Fruit fly (Drosophila melanogaster) whole organism, embryonic: ENCODE results near the gene InR.
A peak's percentile ranks its signal among the peaks of the same experiment; 100 is the strongest.

ENCODE experiments used
- ATbp ChIP-seq: fragments of 200-800 bp; sonication (Bioruptor generic); optimal IDR thresholded peaks from 2 replicates; lab custom pipeline; 2017; ENCODE audit warnings: missing biosample characterization, mild to moderate bottlenecking, missing genetic modification characterization, missing genetic modification reagents
- Adf1 ChIP-seq: fragments of 200-800 bp; sonication (Bioruptor generic); IDR thresholded peaks from 2 replicates; pipeline ENCODE4 v1.3.6; 2022; ENCODE audit warnings: missing biosample characterization, missing genetic modification characterization
- Asciz ChIP-seq: fragments of 200-800 bp; sonication (Bioruptor generic); optimal IDR thresholded peaks from 2 replicates; lab custom pipeline; 2017; ENCODE audit warnings: missing biosample characterization, mild to moderate bottlenecking, missing genetic modification characterization, missing genetic modification reagents
- C15 ChIP-seq: fragments of 200-800 bp; sonication (Bioruptor generic); IDR thresholded peaks from 3 replicates; pipeline ENCODE4 v1.3.6; 2022; ENCODE audit warnings: missing biosample characterization, missing genetic modification characterization
- CG10267 ChIP-seq: fragments of 200-800 bp; sonication (Bioruptor generic); optimal IDR thresholded peaks from 2 replicates; lab custom pipeline; 2018; ENCODE audit warnings: missing biosample characterization, mild to moderate bottlenecking, missing genetic modification characterization, moderate library complexity
- CG10431 ChIP-seq: fragments of 200-800 bp; sonication (Bioruptor generic); optimal IDR thresholded peaks from 3 replicates; lab custom pipeline; 2018; ENCODE audit warnings: missing biosample characterization, mild to moderate bottlenecking, missing genetic modification characterization
- CG12071 ChIP-seq: fragments of 200-800 bp; sonication (Bioruptor generic); optimal IDR thresholded peaks from 3 replicates; lab custom pipeline; 2018; ENCODE audit warnings: missing biosample characterization, mild to moderate bottlenecking, missing genetic modification characterization
- CG12219 ChIP-seq: fragments of 200-800 bp; sonication (Bioruptor generic); optimal IDR thresholded peaks from 3 replicates; lab custom pipeline; 2018; ENCODE audit warnings: missing biosample characterization, mild to moderate bottlenecking, missing genetic modification characterization
- CG12659 ChIP-seq: fragments of 200-800 bp; sonication (Bioruptor generic); optimal IDR thresholded peaks from 3 replicates; lab custom pipeline; 2017; ENCODE audit warnings: mild to moderate bottlenecking, missing biosample characterization, missing genetic modification reagents, missing genetic modification characterization
- CG16815 ChIP-seq: fragments of 200-800 bp; sonication (Bioruptor generic); optimal IDR thresholded peaks from 3 replicates; lab custom pipeline; 2017; ENCODE audit warnings: missing biosample characterization, mild to moderate bottlenecking, missing genetic modification characterization
- CG2199 ChIP-seq: fragments of 200-800 bp; sonication (Bioruptor generic); IDR thresholded peaks from 3 replicates; pipeline ENCODE4 v1.3.6; 2022; ENCODE audit warnings: missing biosample characterization, missing genetic modification characterization
- CG32767 ChIP-seq: fragments of 200-800 bp; sonication (Bioruptor generic); IDR thresholded peaks from 2 replicates; pipeline ENCODE4 v1.3.6; 2022; ENCODE audit warnings: missing biosample characterization, missing genetic modification characterization
- CG34422 ChIP-seq: fragments of 200-800 bp; sonication (Bioruptor generic); IDR thresholded peaks from 3 replicates; pipeline ENCODE4 v1.3.6; 2022; ENCODE audit warnings: missing biosample characterization, missing genetic modification characterization
- CG4617 ChIP-seq: fragments of 200-800 bp; sonication (Bioruptor generic); optimal IDR thresholded peaks from 3 replicates; lab custom pipeline; 2016; ENCODE audit warnings: missing biosample characterization, missing genetic modification characterization, borderline replicate concordance
- CG6654 ChIP-seq: fragments of 200-800 bp; sonication (Bioruptor generic); optimal IDR thresholded peaks from 2 replicates; lab custom pipeline; 2017; ENCODE audit warnings: missing biosample characterization, mild to moderate bottlenecking, missing genetic modification characterization
- CG6791 ChIP-seq: fragments of 200-800 bp; sonication (Bioruptor generic); IDR thresholded peaks from 3 replicates; pipeline ENCODE4 v1.3.6; 2022; ENCODE audit warnings: missing biosample characterization, missing genetic modification characterization; ENCODE audit not compliant: partially characterized antibody
- CG7786 ChIP-seq: fragments of 200-800 bp; sonication (Bioruptor generic); optimal IDR thresholded peaks from 2 replicates; lab custom pipeline; 2016; ENCODE audit warnings: missing biosample characterization, missing genetic modification characterization
- CG8089 ChIP-seq: fragments of 200-800 bp; sonication (Bioruptor generic); optimal IDR thresholded peaks from 3 replicates; lab custom pipeline; 2016; ENCODE audit warnings: missing biosample characterization, missing genetic modification characterization
- CG9817 ChIP-seq: fragments of 200-800 bp; sonication (Bioruptor generic); optimal IDR thresholded peaks from 2 replicates; lab custom pipeline; 2018; ENCODE audit warnings: missing biosample characterization, mild to moderate bottlenecking, missing genetic modification characterization, moderate library complexity
- D19A ChIP-seq: fragments of 200-800 bp; optimal IDR thresholded peaks from 3 replicates; lab custom pipeline; 2019; ENCODE audit warnings: missing biosample characterization, mild to moderate bottlenecking, missing genetic modification characterization, moderate library complexity
- Deaf1 ChIP-seq: fragments of 200-800 bp; optimal IDR thresholded peaks from 3 replicates; lab custom pipeline; 2019; ENCODE audit warnings: missing biosample characterization, mild to moderate bottlenecking, missing genetic modification characterization, moderate library complexity
- Dll ChIP-seq: fragments of 200-800 bp; sonication (Bioruptor generic); IDR thresholded peaks from 4 replicates; pipeline ENCODE4 v1.3.6; 2022; ENCODE audit warnings: missing biosample characterization, missing genetic modification characterization; ENCODE audit not compliant: partially characterized antibody
- E2f1 ChIP-seq: fragments of 200-800 bp; sonication (Bioruptor generic); IDR thresholded peaks from 2 replicates; pipeline ENCODE4 v1.3.6; 2022; ENCODE audit warnings: missing biosample characterization, missing genetic modification characterization
- Fer1 ChIP-seq: fragments of 200-800 bp; sonication (Bioruptor generic); optimal IDR thresholded peaks from 2 replicates; lab custom pipeline; 2017; ENCODE audit warnings: missing biosample characterization, mild to moderate bottlenecking, missing genetic modification characterization
- Hey ChIP-seq: fragments of 200-800 bp; sonication (Bioruptor generic); optimal IDR thresholded peaks from 3 replicates; lab custom pipeline; 2018; ENCODE audit warnings: missing biosample characterization, mild to moderate bottlenecking, missing genetic modification characterization
- Jarid2 ChIP-seq: fragments of 200-800 bp; sonication (Bioruptor generic); optimal IDR thresholded peaks from 3 replicates; lab custom pipeline; 2017; ENCODE audit warnings: mild to moderate bottlenecking, missing biosample characterization, missing genetic modification reagents, missing genetic modification characterization
- MTF-1 ChIP-seq: fragments of 200-800 bp; sonication (Bioruptor generic); optimal IDR thresholded peaks from 2 replicates; lab custom pipeline; 2018; ENCODE audit warnings: missing biosample characterization, mild to moderate bottlenecking, missing genetic modification characterization, borderline replicate concordance
- NC2β ChIP-seq: fragments of 200-800 bp; sonication (Bioruptor generic); optimal IDR thresholded peaks from 2 replicates; lab custom pipeline; 2016; ENCODE audit warnings: missing biosample characterization, missing genetic modification characterization
- Nf-YA ChIP-seq: fragments of 200-800 bp; sonication (Bioruptor generic); IDR thresholded peaks from 2 replicates; pipeline ENCODE4 v1.3.6; 2022; ENCODE audit warnings: missing biosample characterization, missing genetic modification characterization
- Sry-δ ChIP-seq: fragments of 200-800 bp; sonication (Bioruptor generic); optimal IDR thresholded peaks from 2 replicates; lab custom pipeline; 2016; ENCODE audit warnings: missing biosample characterization, missing genetic modification characterization
- bab2 ChIP-seq: fragments of 200-800 bp; sonication (Bioruptor generic); optimal IDR thresholded peaks from 2 replicates; lab custom pipeline; 2016; ENCODE audit warnings: missing biosample characterization, missing genetic modification characterization
- bcd ChIP-seq: fragments of 200-800 bp; sonication (Bioruptor generic); optimal IDR thresholded peaks from 2 replicates; lab custom pipeline; 2017; ENCODE audit warnings: missing biosample characterization, mild to moderate bottlenecking, missing genetic modification characterization
- cg ChIP-seq: fragments of 200-800 bp; sonication (Bioruptor generic); optimal IDR thresholded peaks from 3 replicates; lab custom pipeline; 2019; ENCODE audit warnings: missing biosample characterization, mild to moderate bottlenecking, missing genetic modification characterization, moderate library complexity
- chinmo ChIP-seq: fragments of 200-800 bp; sonication (Bioruptor generic); IDR thresholded peaks from 4 replicates; pipeline ENCODE4 v1.3.6; 2022; ENCODE audit warnings: missing biosample characterization, missing genetic modification characterization; ENCODE audit not compliant: partially characterized antibody
- ci ChIP-seq: fragments of 200-800 bp; sonication (Bioruptor generic); IDR thresholded peaks from 3 replicates; pipeline ENCODE4 v1.3.6; 2022; ENCODE audit warnings: missing biosample characterization, missing genetic modification characterization
- corto ChIP-seq: fragments of 200-800 bp; sonication (Bioruptor generic); optimal IDR thresholded peaks from 2 replicates; lab custom pipeline; 2016; ENCODE audit warnings: missing biosample characterization, mild to moderate bottlenecking, missing genetic modification characterization, moderate library complexity
- dmrt11E ChIP-seq: fragments of 200-800 bp; sonication (Bioruptor generic); optimal IDR thresholded peaks from 3 replicates; lab custom pipeline; 2018; ENCODE audit warnings: missing biosample characterization, mild to moderate bottlenecking, missing genetic modification characterization, moderate library complexity
- gt ChIP-seq: fragments of 200-800 bp; sonication (Bioruptor generic); IDR thresholded peaks from 2 replicates; pipeline ENCODE4 v1.3.6; 2022; ENCODE audit warnings: missing biosample characterization, missing genetic modification characterization
- maf-S ChIP-seq: fragments of 200-800 bp; sonication (Bioruptor generic); optimal IDR thresholded peaks from 2 replicates; lab custom pipeline; 2016; ENCODE audit warnings: missing biosample characterization, missing genetic modification characterization
- nerfin-2 ChIP-seq: fragments of 200-800 bp; sonication (Bioruptor generic); IDR thresholded peaks from 2 replicates; pipeline ENCODE4 v1.3.6; 2022; ENCODE audit warnings: missing biosample characterization, missing genetic modification characterization; ENCODE audit not compliant: partially characterized antibody
- pfk ChIP-seq: fragments of 200-800 bp; sonication (Bioruptor generic); optimal IDR thresholded peaks from 2 replicates; lab custom pipeline; 2018; ENCODE audit warnings: missing biosample characterization, mild to moderate bottlenecking, missing genetic modification characterization, moderate library complexity
- pho ChIP-seq: fragments of 200-800 bp; sonication (Bioruptor generic); optimal IDR thresholded peaks from 2 replicates; lab custom pipeline; 2016; ENCODE audit warnings: missing biosample characterization, missing genetic modification characterization
- prd ChIP-seq, 3 experiments: fragments of >200 bp in 2 of 3; fragments of 200-800 bp in 1 of 3; sonication (Bioruptor generic) in 1 of 3; optimal IDR thresholded peaks in 2 of 3; IDR thresholded peaks in 1 of 3; 2 replicates in 2 of 3; 3 replicates in 1 of 3; pipeline versions ENCODE4 v1.3.6 to Lab custom; 2017 to 2022; ENCODE audit warnings: missing biosample characterization in 1 of 3, missing genetic modification characterization in 1 of 3
- pros ChIP-seq: fragments of 200-800 bp; sonication (Bioruptor generic); optimal IDR thresholded peaks from 3 replicates; lab custom pipeline; 2019; ENCODE audit warnings: missing biosample characterization, mild to moderate bottlenecking, missing genetic modification characterization, moderate library complexity
- repo ChIP-seq: fragments of 200-800 bp; sonication (Bioruptor generic); optimal IDR thresholded peaks from 2 replicates; lab custom pipeline; 2016; ENCODE audit warnings: missing biosample characterization, missing genetic modification characterization
- row ChIP-seq: fragments of 200-800 bp; sonication (Bioruptor generic); IDR thresholded peaks from 3 replicates; pipeline ENCODE4 v1.3.6; 2022; ENCODE audit warnings: missing biosample characterization, missing genetic modification characterization
- sens ChIP-seq: fragments of 200-800 bp; sonication (Bioruptor generic); peaks from one replicate; lab custom pipeline; 2016; ENCODE audit warnings: missing biosample characterization, missing genetic modification characterization
- stc ChIP-seq: fragments of 200-800 bp; sonication (Bioruptor generic); IDR thresholded peaks from 2 replicates; pipeline ENCODE4 v1.3.6; 2022; ENCODE audit warnings: missing biosample characterization, missing genetic modification characterization
- unc-4 ChIP-seq: fragments of 200-800 bp; sonication (Bioruptor generic); IDR thresholded peaks from 2 replicates; pipeline ENCODE4 v1.3.6; 2022; ENCODE audit warnings: missing biosample characterization, missing genetic modification characterization; ENCODE audit not compliant: partially characterized antibody
- zfh2 ChIP-seq: fragments of 200-800 bp; sonication (Bioruptor generic); optimal IDR thresholded peaks from 2 replicates; lab custom pipeline; 2016; ENCODE audit warnings: missing biosample characterization, missing genetic modification characterization

Gene InR

DNA sequence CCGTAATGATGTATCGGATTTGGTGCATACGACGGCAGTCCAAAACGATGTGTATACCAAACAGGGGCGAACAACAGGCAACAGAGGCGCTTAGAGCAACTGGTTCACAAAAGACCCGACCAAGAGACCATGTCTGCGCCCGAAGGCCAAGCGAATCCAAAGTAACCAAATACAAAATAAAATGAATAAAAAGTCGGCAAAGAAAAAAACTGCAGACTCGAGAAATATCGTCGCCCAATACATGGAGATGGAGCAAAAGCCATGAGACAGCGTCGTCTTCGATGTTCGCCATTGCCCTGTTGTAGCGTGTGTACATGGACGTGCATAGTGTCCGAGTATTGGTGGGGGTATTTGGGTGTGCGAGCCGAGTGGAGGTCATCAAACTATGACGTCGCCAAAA is 39.2 kb upstream of the InR start:
- TF ChIP-seq chinmo (GFP tag; lab: Robert Waterston, UW) (0 out of 4 replicates have a peak, but pooled peaks have one; percentile 43), sens (GFP tag; lab: Kevin White, UChicago) (peak; percentile 39), bab2 (GFP tag; lab: Kevin White, UChicago) (no peak), Jarid2 (GFP tag; lab: Kevin White, UChicago) (no peak), repo (GFP tag; lab: Kevin White, UChicago) (no peak), row (GFP tag; lab: Robert Waterston, UW) (no peak), nerfin-2 (GFP tag; lab: Robert Waterston, UW) (no peak), NC2β (no peak), ATbp (GFP tag; lab: Kevin White, UChicago) (no peak), ci (GFP tag; lab: Robert Waterston, UW) (peak; percentile 35; the same call in 1 of the 3 replicates), stc (no peak), pho (GFP tag; lab: Kevin White, UChicago) (no peak), CG12071 (GFP tag; lab: Kevin White, UChicago) (no peak), corto (GFP tag; lab: Kevin White, UChicago) (no peak), C15 (no peak), CG8089 (GFP tag; lab: Kevin White, UChicago) (no peak), unc-4 (GFP tag; lab: Robert Waterston, UW) (no peak), CG16815 (GFP tag; lab: Kevin White, UChicago) (no peak), CG32767 (0 out of 2 replicates have a peak, but pooled peaks have one; percentile 10), CG6791 (GFP tag; lab: Robert Waterston, UW) (no peak), Deaf1 (tag; lab: Kevin White, UChicago) (peak; percentile 10), Asciz (no peak), Sry-δ (GFP tag; lab: Kevin White, UChicago) (no peak), CG10267 (tag; lab: Kevin White, UChicago) (no peak), bcd (no peak), CG10431 (GFP tag; lab: Kevin White, UChicago) (no peak), prd (optimal IDR thresholded peaks at IDR 0.05; lab: Kevin White, UChicago) (no peak), prd (GFP tag; IDR thresholded peaks at IDR 0.05; lab: Robert Waterston, UW) (no peak), Dll (GFP tag; lab: Robert Waterston, UW) (0 out of 4 replicates have a peak, but pooled peaks have one; percentile 17), maf-S (no peak), E2f1 (GFP tag; lab: Robert Waterston, UW) (no peak), CG12659 (no peak), CG6654 (GFP tag; lab: Kevin White, UChicago) (no peak), gt (GFP tag; lab: Robert Waterston, UW) (no peak), D19A (tag; lab: Kevin White, UChicago) (no peak), Nf-YA (GFP tag; lab: Robert Waterston, UW) (no peak), CG4617 (GFP tag; lab: Kevin White, UChicago) (no peak), MTF-1 (GFP tag; lab: Kevin White, UChicago) (no peak), CG9817 (tag; lab: Kevin White, UChicago) (no peak), CG2199 (GFP tag; lab: Robert Waterston, UW) (0 out of 3 replicates have a peak, but pooled peaks have one; percentile 58), pros (GFP tag; lab: Kevin White, UChicago) (peak; percentile 86), Fer1 (GFP tag; lab: Kevin White, UChicago) (no peak), CG34422 (GFP tag; lab: Robert Waterston, UW) (no peak), zfh2 (GFP tag; lab: Kevin White, UChicago) (no peak), dmrt11E (tag; lab: Kevin White, UChicago) (no peak), cg (peak; percentile 14), CG7786 (GFP tag; lab: Kevin White, UChicago) (no peak), pfk (GFP tag; lab: Kevin White, UChicago) (no peak), CG12219 (GFP tag; lab: Kevin White, UChicago) (no peak), Hey (tag; lab: Kevin White, UChicago) (no peak), Adf1 (GFP tag; lab: Robert Waterston, UW) (no peak)
